Worm (Caenorhabditis elegans) whole organism, L1 larva: ENCODE results near the gene F53G2.13.

Experiments used
- C16A3.4 ChIP-seq: fragments of 150-350 bp; optimal IDR thresholded peaks from 2 replicates; lab custom pipeline; 2014; ENCODE audit warnings: missing biosample characterization, missing genetic modification characterization
- aha-1 ChIP-seq: fragments of 150-350 bp; optimal IDR thresholded peaks from 2 replicates; lab custom pipeline; 2014; ENCODE audit warnings: missing biosample characterization, missing genetic modification characterization
- aly-2 ChIP-seq: fragments of 150-350 bp; optimal IDR thresholded peaks from 2 replicates; lab custom pipeline; 2014; ENCODE audit warnings: missing biosample characterization, missing genetic modification characterization
- blmp-1 ChIP-seq: fragments of 150-350 bp; optimal IDR thresholded peaks from 2 replicates; lab custom pipeline; 2014; ENCODE audit warnings: missing biosample characterization, missing genetic modification characterization
- ceh-8 ChIP-seq: fragments of 200-800 bp; sonication (Bioruptor generic); optimal IDR thresholded peaks from 2 replicates; lab custom pipeline; 2018; ENCODE audit warnings: mild to moderate bottlenecking, missing genetic modification characterization, moderate library complexity, missing compliant biosample characterization
- ceh-90 ChIP-seq: sonication (generic microtip); optimal IDR thresholded peaks from 2 replicates; lab custom pipeline; 2016; ENCODE audit warnings: missing genetic modification characterization, missing compliant biosample characterization
- dsc-1 ChIP-seq: sonication (generic microtip); optimal IDR thresholded peaks from 2 replicates; lab custom pipeline; 2016; ENCODE audit warnings: mild to moderate bottlenecking, missing genetic modification characterization, missing compliant biosample characterization
- efl-1 ChIP-seq, 4 experiments: fragments of 150-350 bp; optimal IDR thresholded peaks in 3 of 4; peaks in 1 of 4; 1 replicate in 1 of 4; 2 replicates in 3 of 4; lab custom pipeline; 2014; ENCODE audit warnings: missing biosample characterization in 2 of 4, missing genetic modification characterization in 2 of 4, missing genetic modification reagents in 2 of 4
- efl-3 ChIP-seq: fragments of 200-800 bp; sonication (Bioruptor generic); optimal IDR thresholded peaks from 2 replicates; lab custom pipeline; 2018; ENCODE audit warnings: mild to moderate bottlenecking, missing genetic modification characterization, missing compliant biosample characterization
- elt-2 ChIP-seq: sonication (generic microtip); optimal IDR thresholded peaks from 2 replicates; lab custom pipeline; 2016; ENCODE audit warnings: missing genetic modification characterization, mild to moderate bottlenecking, inconsistent platforms, missing compliant biosample characterization, missing genetic modification reagents
- elt-3 ChIP-seq, 6 experiments: fragments of 150-350 bp in 1 of 6; sonication (generic microtip); optimal IDR thresholded peaks; 2 replicates each; lab custom pipeline; 2017 to 2018; ENCODE audit warnings: missing biosample characterization in 6 of 6, missing genetic modification characterization in 6 of 6, inconsistent platforms in 1 of 6
- ets-5 ChIP-seq: fragments of 200-800 bp; sonication (Bioruptor generic); IDR thresholded peaks from 2 replicates; pipeline ENCODE4 v1.3.6; 2022; ENCODE audit warnings: missing genetic modification characterization, missing compliant biosample characterization
- fkh-10 ChIP-seq: sonication (generic microtip); optimal IDR thresholded peaks from 2 replicates; lab custom pipeline; 2017; ENCODE audit warnings: missing biosample characterization, missing genetic modification reagents, missing genetic modification characterization
- fos-1 ChIP-seq: fragments of 150-350 bp; optimal IDR thresholded peaks from 2 replicates; lab custom pipeline; 2014; ENCODE audit warnings: missing biosample characterization, missing genetic modification characterization
- grh-1 ChIP-seq: fragments of 200-800 bp; sonication (Bioruptor generic); IDR thresholded peaks from 2 replicates; pipeline ENCODE4 v1.3.6; 2022; ENCODE audit warnings: missing genetic modification reagents, missing genetic modification characterization, missing compliant biosample characterization
- hlh-17 ChIP-seq: fragments of 200-800 bp; sonication (Bioruptor generic); optimal IDR thresholded peaks from 2 replicates; lab custom pipeline; 2018; ENCODE audit warnings: missing genetic modification characterization, mild to moderate bottlenecking, missing compliant biosample characterization, moderate library complexity, borderline replicate concordance
- irx-1 ChIP-seq: sonication (generic microtip); optimal IDR thresholded peaks from 2 replicates; lab custom pipeline; 2016; ENCODE audit warnings: missing genetic modification characterization, missing compliant biosample characterization
- jun-1 ChIP-seq: fragments of 150-350 bp; optimal IDR thresholded peaks from 2 replicates; lab custom pipeline; 2014; ENCODE audit warnings: missing biosample characterization, missing genetic modification reagents, missing genetic modification characterization
- lin-13 ChIP-seq: fragments of 150-350 bp; optimal IDR thresholded peaks from 2 replicates; lab custom pipeline; 2014; ENCODE audit warnings: missing biosample characterization, missing genetic modification reagents, missing genetic modification characterization
- lin-14 ChIP-seq: fragments of 200-800 bp; sonication (Bioruptor generic); optimal IDR thresholded peaks from 2 replicates; lab custom pipeline; 2018; ENCODE audit warnings: mild to moderate bottlenecking, missing genetic modification characterization, moderate library complexity, missing compliant biosample characterization
- lin-15B ChIP-seq: fragments of 150-350 bp; sonication (generic microtip); optimal IDR thresholded peaks from 3 replicates; lab custom pipeline; 2014; ENCODE audit warnings: missing biosample characterization, missing genetic modification characterization
- lin-35 ChIP-seq, 2 experiments: fragments of 150-350 bp; optimal IDR thresholded peaks; 2 replicates each; lab custom pipeline; 2014; ENCODE audit warnings: missing biosample characterization in 2 of 2, missing genetic modification characterization in 2 of 2, missing genetic modification reagents in 2 of 2
- lsy-2 ChIP-seq, 2 experiments: fragments of 150-350 bp; optimal IDR thresholded peaks; 2 replicates each; lab custom pipeline; 2014; ENCODE audit warnings: missing biosample characterization in 2 of 2, missing genetic modification characterization in 2 of 2
- mab-9 ChIP-seq: fragments of 200-800 bp; sonication (Bioruptor generic); IDR thresholded peaks from 2 replicates; pipeline ENCODE4 v1.3.6; 2022; ENCODE audit warnings: missing genetic modification reagents, missing genetic modification characterization, missing compliant biosample characterization
- mdl-1 ChIP-seq, 2 experiments: fragments of 150-350 bp; optimal IDR thresholded peaks; 2 replicates each; lab custom pipeline; 2014 to 2017; ENCODE audit warnings: missing biosample characterization in 2 of 2, missing genetic modification characterization in 2 of 2, inconsistent platforms in 1 of 2
- mep-1 ChIP-seq: fragments of 150-350 bp; optimal IDR thresholded peaks from 2 replicates; lab custom pipeline; 2014; ENCODE audit warnings: missing biosample characterization, missing genetic modification characterization
- nhr-11 ChIP-seq: fragments of 150-350 bp; optimal IDR thresholded peaks from 2 replicates; lab custom pipeline; 2014; ENCODE audit warnings: missing biosample characterization, missing genetic modification characterization
- nhr-12 ChIP-seq: sonication (generic microtip); optimal IDR thresholded peaks from 2 replicates; lab custom pipeline; 2017; ENCODE audit warnings: missing biosample characterization, missing genetic modification characterization
- nhr-20 ChIP-seq: sonication (generic microtip); optimal IDR thresholded peaks from 2 replicates; lab custom pipeline; 2016; ENCODE audit warnings: mild to moderate bottlenecking, missing genetic modification characterization, missing compliant biosample characterization
- nhr-237 ChIP-seq: fragments of 150-350 bp; optimal IDR thresholded peaks from 2 replicates; lab custom pipeline; 2014; ENCODE audit warnings: missing biosample characterization, missing genetic modification characterization
- nhr-47 ChIP-seq: sonication (generic microtip); optimal IDR thresholded peaks from 2 replicates; lab custom pipeline; 2016; ENCODE audit warnings: mild to moderate bottlenecking, missing genetic modification characterization, moderate library complexity, missing compliant biosample characterization
- nhr-85 ChIP-seq: sonication (generic microtip); peaks from one replicate; lab custom pipeline; 2016; ENCODE audit warnings: missing genetic modification characterization, inconsistent platforms, missing compliant biosample characterization
- nhr-90 ChIP-seq: sonication (generic microtip); optimal IDR thresholded peaks from 2 replicates; lab custom pipeline; 2016; ENCODE audit warnings: mild to moderate bottlenecking, missing genetic modification characterization, missing compliant biosample characterization; ENCODE audit not compliant: poor library complexity
- pag-3 ChIP-seq: sonication (generic microtip); optimal IDR thresholded peaks from 2 replicates; lab custom pipeline; 2017; ENCODE audit warnings: missing genetic modification characterization, mild to moderate bottlenecking, missing compliant biosample characterization, antibody characterized with exemption, borderline replicate concordance; ENCODE audit not compliant: insufficient read depth
- pqm-1 ChIP-seq: sonication (generic microtip); optimal IDR thresholded peaks from 3 replicates; lab custom pipeline; 2017; ENCODE audit warnings: missing biosample characterization, missing genetic modification characterization
- skn-1 ChIP-seq: fragments of 150-350 bp; optimal IDR thresholded peaks from 2 replicates; lab custom pipeline; 2014; ENCODE audit warnings: missing biosample characterization, missing genetic modification characterization
- snu-23 ChIP-seq: sonication (generic microtip); optimal IDR thresholded peaks from 2 replicates; lab custom pipeline; 2016; ENCODE audit warnings: missing genetic modification characterization, missing compliant biosample characterization
- sptf-1 ChIP-seq: fragments of 150-350 bp; optimal IDR thresholded peaks from 2 replicates; lab custom pipeline; 2014; ENCODE audit warnings: missing biosample characterization, missing genetic modification characterization
- swsn-7 ChIP-seq: sonication (generic microtip); optimal IDR thresholded peaks from 2 replicates; lab custom pipeline; 2016; ENCODE audit warnings: missing genetic modification characterization, missing compliant biosample characterization
- tbx-2 ChIP-seq: sonication (generic microtip); optimal IDR thresholded peaks from 2 replicates; lab custom pipeline; 2016; ENCODE audit warnings: missing genetic modification characterization, missing compliant biosample characterization
- tlp-1 ChIP-seq: fragments of 150-350 bp; optimal IDR thresholded peaks from 2 replicates; lab custom pipeline; 2014; ENCODE audit warnings: missing biosample characterization, missing genetic modification characterization
- vab-15 ChIP-seq: sonication (generic microtip); optimal IDR thresholded peaks from 2 replicates; lab custom pipeline; 2017; ENCODE audit warnings: missing genotype, mild to moderate bottlenecking, missing genetic modification characterization, missing compliant biosample characterization
- ztf-11 ChIP-seq, 2 experiments: sonication (generic microtip); optimal IDR thresholded peaks; 2 replicates each; lab custom pipeline; 2016 to 2017; ENCODE audit warnings: missing genetic modification characterization in 2 of 2, missing biosample characterization in 1 of 2, missing compliant biosample characterization in 1 of 2
- ztf-4 ChIP-seq: fragments of 150-350 bp; optimal IDR thresholded peaks from 2 replicates; lab custom pipeline; 2014; ENCODE audit warnings: missing biosample characterization, missing genetic modification characterization

F53G2.13 gene

DNA sequence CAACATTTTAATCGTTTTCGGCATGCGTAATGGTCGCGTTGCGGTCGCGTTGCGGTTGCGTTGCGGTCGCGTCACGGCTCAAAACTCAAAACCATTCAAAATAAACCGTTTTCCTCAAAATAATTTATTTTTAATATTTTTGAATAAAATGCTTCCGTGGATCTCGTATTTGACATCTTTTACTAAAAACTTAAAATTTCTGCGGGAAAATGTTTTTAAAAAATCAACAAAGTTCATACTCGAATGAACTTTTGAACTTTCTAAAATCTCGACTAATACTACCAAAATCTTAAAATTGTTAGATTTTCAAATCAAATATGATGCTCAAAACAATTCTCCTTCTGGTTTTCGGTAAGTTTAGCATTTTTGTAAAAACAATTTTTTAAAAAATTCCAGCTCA, 2.0 kb upstream of the F53G2.13 start, which contains the start of gene F53G2.2:
Gene F53G2.2, plus strand, starts transcription at position 301 of the 400 bp plus-strand sequence.
- TF ChIP-seq aha-1, result no peak
- no peak for TF ChIP-seq tlp-1 (tag; lab: Kevin White, UChicago)
- no peak for TF ChIP-seq swsn-7 (tag; lab: Kevin White, UChicago)
- TF ChIP-seq efl-1 (optimal IDR thresholded peaks at IDR 0.05; lab: Kevin White, UChicago), result no peak
- TF ChIP-seq efl-1 (GFP tag; optimal IDR thresholded peaks at IDR 0.05 in 1 of 2; lab: Kevin White, UChicago), result no peak
- no peak for TF ChIP-seq nhr-20 (tag; lab: Kevin White, UChicago)
- no peak for TF ChIP-seq nhr-90 (tag; lab: Kevin White, UChicago)
- TF ChIP-seq nhr-47 (tag; lab: Kevin White, UChicago), result no peak
- no peak for TF ChIP-seq ets-5 (GFP tag; lab: Robert Waterston, UW)

DNA sequence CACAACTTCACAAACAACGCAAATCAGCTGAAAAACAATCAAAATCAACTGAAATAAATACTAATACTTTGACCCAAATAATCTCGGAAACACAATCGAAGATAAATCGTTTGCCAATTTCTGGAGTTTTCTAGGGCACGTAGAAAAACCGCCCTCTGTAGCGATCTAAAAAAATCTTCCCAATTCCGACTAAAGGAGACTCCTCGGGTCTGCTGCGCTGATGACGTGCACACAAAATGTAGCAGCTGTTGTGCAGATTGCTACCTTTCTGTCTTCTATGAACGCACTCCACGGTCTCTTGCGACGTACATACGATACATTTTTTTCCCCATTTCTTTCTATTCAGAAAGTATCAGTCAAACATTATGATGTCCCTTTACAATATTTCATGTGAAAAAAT, 4.8 kb downstream of the F53G2.13 start, which contains the start of gene F53G2.1:
Gene F53G2.1, plus strand, starts transcription at position 301 of the 400 bp plus-strand sequence.
- TF ChIP-seq ceh-8 (GFP tag; lab: Kevin White, UChicago) (no peak), irx-1 (tag; lab: Kevin White, UChicago) (no peak), hlh-17 (no peak), mdl-1 (tag; optimal IDR thresholded peaks at IDR 0.05; lab: Kevin White, UChicago) (no peak), blmp-1 (tag; lab: Kevin White, UChicago) (no peak), nhr-11 (tag; lab: Kevin White, UChicago) (no peak), fkh-10 (GFP tag; lab: Kevin White, UChicago) (no peak), nhr-90 (tag; lab: Kevin White, UChicago) (no peak), elt-3 (tag; optimal IDR thresholded peaks at IDR 0.05; lab: Kevin White, UChicago) (no peak), dsc-1 (no peak), fos-1 (no peak), tlp-1 (tag; lab: Kevin White, UChicago) (no peak)

DNA sequence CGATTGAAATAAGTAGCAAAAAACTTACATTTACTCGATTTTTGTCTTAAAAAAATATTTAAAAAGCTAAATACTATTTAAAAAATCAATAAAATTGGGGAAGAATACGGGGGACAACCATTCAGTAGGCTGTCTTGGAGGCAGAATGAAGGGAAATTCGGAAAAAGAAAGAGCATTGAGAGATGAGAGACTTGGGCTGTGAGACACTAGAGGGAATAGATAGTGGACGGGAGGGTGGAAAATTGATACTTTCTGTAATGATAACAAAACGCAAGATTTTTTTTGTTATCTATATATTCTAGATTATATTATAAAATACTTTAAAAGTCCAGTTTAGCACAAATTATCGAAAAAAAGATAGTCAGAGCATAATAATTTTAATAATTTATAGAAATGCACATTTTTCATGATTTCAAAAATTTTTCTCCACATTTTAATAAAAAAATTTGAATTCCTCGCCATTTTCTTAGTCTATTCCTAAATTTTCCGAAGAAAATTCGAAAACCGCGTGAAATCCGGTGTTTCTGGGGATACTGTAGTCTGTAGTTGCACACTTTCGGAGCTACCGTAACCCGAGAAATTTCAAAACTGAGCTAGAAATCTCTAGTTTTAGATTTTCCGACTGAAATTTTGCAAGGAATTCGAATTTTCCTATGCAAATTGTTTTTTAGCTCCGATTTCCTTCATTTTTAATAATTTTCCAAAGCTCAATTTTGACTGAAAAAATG, 20.3 kb downstream of the F53G2.13 start:
- TF ChIP-seq skn-1 (peak; percentile 17), pqm-1 (no peak), lin-35 (GFP tag; optimal IDR thresholded peaks at IDR 0.05; lab: Kevin White, UChicago) (peak in 1 of 2 experiments; percentile 3), nhr-85 (tag; lab: Kevin White, UChicago) (peak; percentile 50), snu-23 (GFP tag; lab: Kevin White, UChicago) (no peak), jun-1 (tag; lab: Kevin White, UChicago) (no peak), mep-1 (tag; lab: Kevin White, UChicago) (peak; percentile 5), efl-1 (optimal IDR thresholded peaks at IDR 0.05; lab: Kevin White, UChicago) (peak in 1 of 2 experiments; percentile 3), efl-1 (GFP tag; optimal IDR thresholded peaks at IDR 0.05 in 1 of 2; lab: Kevin White, UChicago) (peak in 1 of 2 experiments; percentile 18), elt-2 (tag; lab: Kevin White, UChicago) (peak; percentile 75), hlh-17 (no peak), aly-2 (tag; lab: Kevin White, UChicago) (no peak)

DNA sequence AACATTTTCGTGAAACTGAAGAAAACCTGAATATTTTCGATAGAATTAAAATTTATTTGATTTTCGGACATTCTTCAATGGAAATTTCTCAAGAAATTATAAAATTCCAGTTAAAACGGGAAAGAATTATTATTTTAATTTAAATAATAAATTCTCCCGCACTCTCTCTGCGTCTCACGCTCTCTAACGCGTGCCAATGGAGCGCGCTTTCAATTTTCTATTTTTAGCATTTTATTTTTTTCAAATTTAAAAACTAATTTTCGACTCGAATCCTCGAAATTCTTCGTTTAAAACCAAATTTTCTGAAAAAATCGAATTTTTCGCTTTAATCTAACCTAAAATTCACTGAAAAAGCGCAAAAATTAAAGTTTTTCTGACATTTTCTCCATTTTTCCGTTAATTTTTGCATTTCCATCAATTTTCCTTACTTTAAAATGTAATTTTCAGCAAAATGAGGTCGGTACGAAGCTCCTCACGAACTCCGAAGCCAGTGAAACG, 20.9 kb downstream of the F53G2.13 start, which contains the start of gene gbas-1:
Gene gbas-1, plus strand, starts transcription at position 448 of the 498 bp plus-strand sequence.
- TF ChIP-seq ceh-90 (tag; lab: Kevin White, UChicago) (no peak), efl-3 (no peak), lin-15B (tag; lab: Kevin White, UChicago) (no peak), aly-2 (tag; lab: Kevin White, UChicago) (no peak), mab-9 (no peak), pag-3 (tag; lab: Kevin White, UChicago) (no peak), grh-1 (GFP tag; lab: Robert Waterston, UW) (0 out of 2 replicates have a peak, but pooled peaks have one; percentile 27), ztf-11 (tag; optimal IDR thresholded peaks at IDR 0.05; lab: Kevin White, UChicago) (no peak), ceh-8 (GFP tag; lab: Kevin White, UChicago) (no peak), nhr-237 (tag; lab: Kevin White, UChicago) (no peak), vab-15 (tag; lab: Kevin White, UChicago) (no peak), lsy-2 (tag; optimal IDR thresholded peaks at IDR 0.05; lab: Kevin White, UChicago) (peak; percentile 65 to 66), ztf-4 (tag; lab: Kevin White, UChicago) (no peak), nhr-12 (no peak), sptf-1 (no peak), fos-1 (no peak), tbx-2 (tag; lab: Kevin White, UChicago) (peak; percentile 51), lin-14 (GFP tag; lab: Kevin White, UChicago) (no peak), nhr-11 (tag; lab: Kevin White, UChicago) (no peak), nhr-47 (tag; lab: Kevin White, UChicago) (no peak), C16A3.4 (tag; lab: Kevin White, UChicago) (no peak), lin-13 (GFP tag; lab: Kevin White, UChicago) (no peak), ets-5 (GFP tag; lab: Robert Waterston, UW) (no peak)
